Fruit fly (Drosophila melanogaster): Measurements from ENCODE around the gene CG11638.

The CG11638 gene

DNA sequence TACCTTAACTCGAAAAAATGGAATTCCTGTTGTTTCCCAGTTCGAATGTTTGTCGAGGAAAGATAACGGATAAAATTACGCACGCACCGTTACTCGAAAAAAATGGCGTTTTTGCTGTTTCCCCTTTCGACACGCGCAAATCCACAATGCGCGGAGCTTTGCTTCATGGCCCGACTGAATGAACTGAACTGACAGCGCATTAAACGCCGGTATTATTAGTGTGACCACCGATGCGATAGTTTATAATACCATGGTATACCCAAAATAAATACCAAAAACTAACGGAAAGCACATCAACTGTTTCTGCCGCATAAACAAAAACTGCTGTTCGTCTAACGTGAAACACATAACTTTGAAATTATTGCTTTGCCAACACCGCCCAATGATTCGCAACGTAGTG, at the start of gene CG11638, which contains the start of the genes CG32814 and CG3021:
Gene CG11638, minus strand, starts transcription at position 193 of the 400 bp plus-strand sequence.
Gene CG32814, minus strand, starts transcription at position 190 of the 400 bp plus-strand sequence.
Gene CG3021, plus strand, starts transcription at position 281 of the 400 bp plus-strand sequence.
- TF ChIP-seq Bdp1 (GFP tag; optimal IDR thresholded peaks at IDR 0.05) (no peak), unc-4 (GFP tag; IDR thresholded peaks at IDR 0.05; ENCODE audit: partially characterized antibody) (peak; percentile 53; the same call in 1 of the 2 replicates), prd (optimal IDR thresholded peaks at IDR 0.05) (no peak), prd (GFP tag; IDR thresholded peaks at IDR 0.05) (no peak), CG10462 (GFP tag; optimal IDR thresholded peaks at IDR 0.05) (no peak), CG11695 (GFP tag; IDR thresholded peaks at IDR 0.05) (no peak), Kr (GFP tag; optimal IDR thresholded peaks at IDR 0.05) (no peak), danr (GFP tag; IDR thresholded peaks at IDR 0.05) (no peak), CG2202 (tag; optimal IDR thresholded peaks at IDR 0.05) (no peak), CG17568 (GFP tag; optimal IDR thresholded peaks at IDR 0.05) (no peak), Eip74EF (GFP tag; optimal IDR thresholded peaks at IDR 0.05) (no peak), ems (GFP tag; optimal IDR thresholded peaks at IDR 0.05) (no peak), CG8290 (GFP tag; optimal IDR thresholded peaks at IDR 0.05) (no peak), CG8290 (tag; optimal IDR thresholded peaks at IDR 0.05) (peak in 1 of 2 experiments; percentile 64), CG17361 (GFP tag; IDR thresholded peaks at IDR 0.05) (0 out of 3 replicates have a peak, but pooled peaks have one; percentile 21), CG10147 (GFP tag; optimal IDR thresholded peaks at IDR 0.05) (no peak), Scr (GFP tag; IDR thresholded peaks at IDR 0.05; ENCODE audit: partially characterized antibody) (peak; percentile 54; the same call in 1 of the 2 replicates), zf30C (GFP tag; optimal IDR thresholded peaks at IDR 0.05) (no peak), Sin3A (optimal IDR thresholded peaks at IDR 0.05) (no peak), CG7786 (GFP tag; optimal IDR thresholded peaks at IDR 0.05) (no peak), NfI (GFP tag; optimal IDR thresholded peaks at IDR 0.05) (peak; percentile 12), ham (GFP tag; IDR thresholded peaks at IDR 0.05) (no peak), CG13287 (GFP tag; IDR thresholded peaks at IDR 0.05; ENCODE audit: partially characterized antibody) (peak; percentile 60), CG17186 (GFP tag; optimal IDR thresholded peaks at IDR 0.05) (no peak), Sry-δ (GFP tag; optimal IDR thresholded peaks at IDR 0.05) (peak; percentile 40), CG2199 (GFP tag; IDR thresholded peaks at IDR 0.05) (no peak), mirr (GFP tag; optimal IDR thresholded peaks at IDR 0.05) (peak; percentile 9), CrebB (tag; optimal IDR thresholded peaks at IDR 0.05) (no peak), Gsc (GFP tag; IDR thresholded peaks at IDR 0.05) (no peak), CG3847 (GFP tag; IDR thresholded peaks at IDR 0.05) (no peak), CG7839 (tag; optimal IDR thresholded peaks at IDR 0.05) (peak; percentile 30), dm (GFP tag; optimal IDR thresholded peaks at IDR 0.05) (peak; percentile 46), Dek (tag; optimal IDR thresholded peaks at IDR 0.05) (no peak), CG6791 (GFP tag; IDR thresholded peaks at IDR 0.05; ENCODE audit: partially characterized antibody) (peak; percentile 57; the same call in 1 of the 3 replicates), CG14710 (tag; optimal IDR thresholded peaks at IDR 0.05) (peak; percentile 28), lbe (GFP tag; optimal IDR thresholded peaks at IDR 0.05) (no peak), CTCF (GFP tag; optimal IDR thresholded peaks at IDR 0.05) (peak; percentile 58), Oli (tag; optimal IDR thresholded peaks at IDR 0.05) (no peak), CG7556 (GFP tag; optimal IDR thresholded peaks at IDR 0.05) (no peak), zfh1 (GFP tag; IDR thresholded peaks at IDR 0.05) (no peak), MESR4 (GFP tag; optimal IDR thresholded peaks at IDR 0.05) (peak; percentile 36), pum (GFP tag; optimal IDR thresholded peaks at IDR 0.05) (no peak), tup (GFP tag; optimal IDR thresholded peaks at IDR 0.05) (no peak), wek (GFP tag; optimal IDR thresholded peaks at IDR 0.05) (peak; percentile 0), Usf (GFP tag; optimal IDR thresholded peaks at IDR 0.05) (no peak), CG6272 (GFP tag; IDR thresholded peaks at IDR 0.05) (no peak), hbn (GFP tag; IDR thresholded peaks at IDR 0.05; ENCODE audit: partially characterized antibody) (0 out of 2 replicates have a peak, but pooled peaks have one; percentile 42), HmgZ (tag; optimal IDR thresholded peaks at IDR 0.05) (peak; percentile 52), esg (GFP tag; conservative IDR thresholded peaks at IDR 0.05) (no peak), Drgx (GFP tag; IDR thresholded peaks at IDR 0.05) (no peak), B-H2 (GFP tag; optimal IDR thresholded peaks at IDR 0.05) (peak; percentile 5), Antp (GFP tag; optimal IDR thresholded peaks at IDR 0.05) (no peak)
